Worm (Caenorhabditis elegans) whole organism, midembryonic: Measurements from ENCODE around the gene T09B9.4.

Experiments used
- flt-1 ChIP-seq: fragments of 200-800 bp; sonication (Bioruptor generic); IDR thresholded peaks from 2 replicates; pipeline ENCODE4 v1.3.6; 2022; ENCODE audit warnings: missing genetic modification characterization, missing compliant biosample characterization
- klf-2 ChIP-seq: fragments of 200-800 bp; sonication (Bioruptor generic); conservative IDR thresholded peaks from 2 replicates; pipeline ENCODE4 v1.3.6; 2022; ENCODE audit warnings: missing genetic modification reagents, missing genetic modification characterization, missing compliant biosample characterization
- ref-1 ChIP-seq: fragments of 200-800 bp; sonication (Bioruptor generic); conservative IDR thresholded peaks from 2 replicates; pipeline ENCODE4 v1.3.6; 2022; ENCODE audit warnings: missing genetic modification reagents, missing genetic modification characterization, missing compliant biosample characterization
- ztf-29 ChIP-seq: fragments of 200-800 bp; sonication (Bioruptor generic); IDR thresholded peaks from 2 replicates; pipeline ENCODE4 v1.3.6; 2022; ENCODE audit warnings: missing genetic modification reagents, missing genetic modification characterization, missing compliant biosample characterization

ce11 chrX:9764822-9765221 lies 9.3 kb downstream of the T09B9.4 start, which contains the start of gene slc-17.9:
- TF ChIP-seq flt-1 (GFP tag; lab: Robert Waterston, UW) (no peak), ztf-29 (GFP tag; lab: Robert Waterston, UW) (no peak), ref-1 (no peak), klf-2 (GFP tag; lab: Robert Waterston, UW) (no peak)
